Fruit fly (Drosophila melanogaster) ovary, adult (tissue): Measurements from ENCODE around the gene CG2983.

Source experiments
- CG17801 ChIP-seq: fragments of 200-800 bp; optimal IDR thresholded peaks from 2 replicates; lab custom pipeline; 2019; ENCODE audit warnings: missing biosample characterization, mild to moderate bottlenecking, missing genetic modification characterization, moderate library complexity; ENCODE audit not compliant: partially characterized antibody

CG2983 gene

DNA sequence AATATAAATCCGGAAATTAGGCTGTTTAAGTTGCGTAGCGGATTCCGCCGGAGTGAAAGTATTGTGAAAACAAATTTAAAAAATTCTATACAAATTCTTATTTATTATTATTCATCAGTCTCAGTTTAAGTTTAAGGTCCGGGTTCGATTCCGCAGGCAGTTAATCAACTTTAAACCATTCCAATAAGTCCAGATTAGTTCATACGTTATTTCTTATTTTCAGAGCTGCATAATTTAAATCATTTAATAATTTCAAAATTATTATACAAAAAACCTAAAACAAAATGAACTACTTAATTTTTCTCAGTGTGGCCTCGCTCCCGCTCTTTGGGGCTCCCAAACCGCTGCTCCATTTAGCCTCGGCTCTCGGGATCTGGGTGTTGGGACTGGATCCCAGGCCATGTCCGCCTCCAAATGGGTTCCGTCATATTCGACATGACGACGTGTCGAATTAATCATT lies 17.1 kb upstream of the CG2983 start:
- TF ChIP-seq CG17801 = peak; percentile 49

DNA sequence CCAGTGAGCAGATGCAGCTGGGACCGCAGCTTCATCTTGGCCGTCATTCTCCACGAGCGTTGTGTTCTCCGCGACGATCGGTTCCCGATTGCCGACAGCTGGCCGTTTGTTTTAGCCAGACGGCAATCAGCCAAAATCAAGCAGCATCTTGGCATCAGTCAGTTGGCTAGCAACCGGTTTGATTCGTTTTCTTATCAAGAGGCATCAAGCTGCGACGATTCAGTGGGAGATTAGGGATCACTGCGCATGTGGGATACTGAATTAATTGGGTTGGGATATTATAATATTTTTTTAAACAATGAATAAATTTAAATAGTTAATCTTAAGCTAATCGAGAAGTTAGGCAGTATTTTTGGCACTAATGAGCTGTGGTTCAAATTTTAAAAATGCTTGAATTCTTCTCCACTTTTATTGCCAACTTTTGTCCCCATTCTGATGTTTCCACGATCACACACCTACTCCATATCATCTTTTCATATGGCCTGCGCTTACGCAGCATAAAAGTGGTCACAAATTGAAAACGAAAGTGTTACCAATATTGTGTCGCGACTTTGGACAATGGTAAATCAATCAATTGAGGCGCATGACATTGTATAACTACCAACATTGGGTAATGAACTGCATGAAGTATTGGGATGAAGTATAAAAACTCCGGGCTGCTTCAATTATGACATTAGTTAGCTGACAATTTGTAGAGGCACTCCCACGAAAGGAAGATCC lies 9.5 kb upstream of the CG2983 start, which contains the start of the genes CG3119 and Cpr23B:
Gene CG3119, minus strand, starts transcription at position 92 of the 720 bp plus-strand sequence.
Gene Cpr23B, plus strand, starts transcription at position 670 of the 720 bp plus-strand sequence.
- TF ChIP-seq CG17801 = no peak

DNA sequence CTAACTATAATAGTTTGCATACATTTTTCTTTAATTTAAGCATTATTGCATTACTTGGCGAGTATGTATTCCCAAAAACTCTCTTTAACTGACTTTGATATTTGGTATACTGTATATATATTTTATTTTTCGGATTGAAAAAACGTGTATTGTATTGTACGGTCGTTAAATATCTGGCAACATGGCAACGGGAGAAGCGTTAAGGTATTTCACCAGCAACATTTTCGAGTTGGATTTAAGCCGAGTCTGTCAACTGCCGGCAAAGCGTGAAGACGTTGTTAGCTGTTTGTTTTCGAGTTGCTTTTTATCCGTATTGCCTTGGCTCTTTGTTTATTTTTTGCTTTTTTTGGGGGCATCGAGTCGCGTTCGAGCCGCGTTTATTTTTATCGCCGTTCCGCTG lies 7.6 kb upstream of the CG2983 start, which contains the start of gene CG2975:
Gene CG2975, plus strand, starts transcription at position 275 of the 400 bp plus-strand sequence.
- no peak for TF ChIP-seq CG17801

DNA sequence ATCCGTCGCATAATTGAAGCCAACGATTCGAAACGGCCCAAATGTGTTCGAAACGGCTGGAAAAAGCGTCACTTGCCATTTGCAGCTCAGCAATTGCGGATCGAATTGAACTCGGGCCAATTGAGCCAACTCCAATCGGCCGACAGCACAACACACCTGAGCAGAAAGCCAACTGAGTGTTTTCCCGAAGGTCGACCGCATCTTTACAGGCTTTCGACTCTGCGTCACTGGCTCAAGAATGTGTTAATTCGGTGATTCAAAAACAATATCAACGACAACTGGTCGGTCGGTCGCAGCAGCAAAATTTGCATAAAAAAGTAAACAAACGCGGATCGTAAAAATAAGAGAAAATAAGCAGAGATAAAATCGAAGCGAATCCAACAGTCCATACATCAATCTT lies 7.1 kb upstream of the CG2983 start:
- no peak for TF ChIP-seq CG17801

DNA sequence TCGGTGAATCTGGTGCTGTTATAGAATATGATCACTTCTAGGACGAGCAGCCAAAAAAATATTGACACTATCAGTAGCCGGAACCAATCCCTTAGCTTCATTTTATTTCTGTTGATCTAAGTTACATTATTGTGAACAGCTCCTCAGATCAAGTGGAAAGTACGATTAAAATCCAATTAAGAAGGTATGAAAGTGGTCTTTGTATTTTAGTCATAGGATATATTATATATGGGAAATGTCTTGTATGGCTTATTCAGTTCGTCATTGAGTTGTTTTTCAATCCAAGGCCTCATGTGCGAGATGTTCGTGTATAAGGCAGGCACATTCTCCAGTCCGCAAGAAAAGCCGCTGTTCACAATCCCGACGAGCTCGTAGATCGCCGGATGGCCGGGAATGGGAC lies 3.0 kb upstream of the CG2983 start, which contains the start of gene CG18558:
Gene CG18558, minus strand, starts transcription at position 101 of the 400 bp plus-strand sequence.
- TF ChIP-seq CG17801 = no peak

DNA sequence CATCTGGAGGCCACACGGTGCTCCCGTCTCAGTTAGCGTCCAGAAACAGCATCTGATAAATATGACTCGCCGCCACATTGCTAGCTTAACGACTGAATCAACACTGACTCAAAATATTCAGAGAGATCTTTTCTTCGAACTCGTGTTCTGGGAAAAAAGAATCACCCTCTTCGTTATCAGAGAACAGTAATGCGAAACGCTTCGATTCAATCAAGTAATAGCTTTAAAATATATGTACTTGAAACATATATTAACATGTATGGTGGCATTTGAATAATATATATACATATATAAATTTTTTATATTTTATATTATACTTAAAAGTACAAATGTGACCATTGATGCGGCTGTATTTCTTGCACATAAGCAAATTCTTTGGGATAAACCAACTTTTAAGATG lies 1.8 kb upstream of the CG2983 start, which contains the start of gene CG18557:
Gene CG18557, minus strand, starts transcription at position 101 of the 400 bp plus-strand sequence.
- no peak for TF ChIP-seq CG17801

DNA sequence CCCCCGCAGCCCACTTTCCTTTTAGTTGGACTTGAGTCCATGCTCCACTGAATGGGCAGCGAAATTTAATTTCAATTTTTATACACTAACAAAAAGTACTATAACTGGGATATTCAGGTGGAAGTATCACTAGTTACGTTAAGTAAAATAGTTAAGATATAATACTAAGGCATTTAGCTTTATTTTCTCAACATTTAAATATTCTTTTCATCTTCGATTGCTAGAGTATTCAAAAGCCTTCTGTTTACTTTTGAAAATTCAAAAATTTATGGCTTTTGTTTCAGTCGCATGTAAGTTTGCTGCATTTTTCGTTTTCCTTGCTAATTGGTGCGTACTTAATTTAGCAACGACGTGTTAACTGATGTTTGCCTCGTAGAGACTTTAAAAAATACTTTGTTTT lies 4.2 kb downstream of the CG2983 start:
- TF ChIP-seq CG17801 = no peak

DNA sequence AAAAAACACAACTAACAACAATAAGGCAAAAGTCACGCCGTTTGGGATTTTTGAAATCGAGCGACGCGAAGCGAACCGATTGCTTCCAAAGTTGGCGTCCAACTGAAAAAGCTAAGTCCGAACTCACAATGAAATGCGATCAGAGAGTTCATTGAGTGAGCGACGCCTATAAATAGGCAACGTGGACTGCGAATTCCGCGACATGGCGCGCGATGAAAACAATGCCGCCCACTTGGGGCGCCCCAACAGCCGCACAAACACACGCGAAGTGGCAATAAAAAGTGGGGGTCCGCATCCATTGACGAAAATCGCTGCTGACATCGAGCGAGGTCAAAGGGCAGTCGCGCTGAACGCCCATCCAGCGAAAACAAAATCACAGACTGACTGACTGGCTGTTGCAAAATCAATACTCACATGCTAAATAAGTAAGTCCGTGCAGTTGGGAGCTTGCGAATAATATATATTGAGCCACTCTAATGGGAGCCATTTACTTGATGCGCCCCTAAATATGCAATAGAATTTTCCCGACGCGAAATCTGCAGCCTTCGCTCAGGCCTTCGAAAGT lies 7.9 kb downstream of the CG2983 start:
- no peak for TF ChIP-seq CG17801

DNA sequence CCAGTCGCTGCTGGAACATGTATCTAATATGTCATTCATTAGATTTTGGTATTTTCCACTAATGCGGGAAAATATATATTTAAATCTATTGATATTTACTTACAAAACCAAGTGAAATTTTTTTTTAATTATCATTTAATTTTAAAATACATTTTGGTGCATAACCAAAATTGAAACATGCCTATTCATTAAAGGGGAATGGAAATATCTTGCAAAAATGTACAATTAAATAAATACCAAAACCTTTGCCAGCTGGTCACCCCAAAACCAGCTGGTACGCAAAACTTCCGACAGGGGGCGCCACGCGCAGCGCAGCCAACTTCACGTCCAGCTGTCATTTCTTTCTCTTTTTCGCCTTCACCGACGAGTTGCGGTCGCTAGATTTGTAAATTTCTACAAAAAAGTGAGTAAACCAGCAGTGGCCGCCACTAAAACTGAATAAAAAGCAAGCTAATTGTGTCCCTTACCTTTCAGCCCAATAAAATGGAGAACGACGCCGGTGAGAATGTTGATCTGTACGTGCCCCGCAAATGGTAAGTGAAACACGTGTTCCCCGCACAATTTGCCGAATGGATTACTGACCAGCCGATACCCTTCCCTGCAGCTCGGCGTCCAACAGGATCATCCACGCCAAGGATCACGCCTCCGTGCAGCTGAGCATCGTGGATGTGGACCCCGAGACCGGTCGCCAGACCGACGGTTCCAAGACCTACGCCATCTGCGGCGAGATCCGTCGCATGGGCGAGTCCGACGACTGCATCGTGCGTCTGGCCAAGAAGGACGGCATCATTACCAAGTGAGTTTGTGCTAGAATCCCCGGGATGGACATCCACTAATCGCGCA lies 8.6 kb downstream of the CG2983 start, which contains the start of the genes CG3104 and RpS21:
Gene CG3104, minus strand, starts transcription at position 6 of the 843 bp plus-strand sequence.
Gene RpS21, plus strand, starts transcription at position 298 of the 843 bp plus-strand sequence.
- TF ChIP-seq CG17801 = peak; percentile 74

DNA sequence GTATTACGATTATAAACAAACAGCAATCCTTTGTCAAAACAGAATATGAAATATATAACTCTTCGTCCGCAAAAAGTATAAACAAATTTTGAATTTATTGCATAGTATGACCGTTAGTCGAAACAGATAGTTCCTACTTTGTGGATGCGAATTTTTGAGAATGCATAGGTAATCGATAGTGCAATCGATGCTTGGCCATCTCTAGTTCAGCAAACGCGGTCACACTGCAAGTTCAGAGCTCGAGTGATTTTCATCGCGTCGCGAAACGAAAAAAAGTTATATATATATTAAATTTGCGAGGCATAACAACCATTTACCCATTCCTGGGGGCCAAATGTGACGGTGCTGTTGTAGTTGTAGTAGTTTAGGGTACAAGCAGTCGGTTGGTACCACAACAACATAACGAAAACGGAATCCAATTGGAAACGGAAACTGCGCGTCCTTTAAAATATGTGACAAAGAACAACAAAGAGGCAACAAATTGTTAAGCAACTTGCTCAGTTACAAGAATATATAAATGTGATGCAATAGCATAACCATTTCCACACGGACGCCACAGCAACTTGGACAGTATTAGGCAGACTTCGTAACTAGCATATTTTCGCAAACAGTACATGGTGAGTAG lies 9.6 kb downstream of the CG2983 start, which contains the start of gene CG2991:
Gene CG2991, plus strand, starts transcription at position 205 of the 625 bp plus-strand sequence.
- TF ChIP-seq CG17801 = peak; percentile 56

DNA sequence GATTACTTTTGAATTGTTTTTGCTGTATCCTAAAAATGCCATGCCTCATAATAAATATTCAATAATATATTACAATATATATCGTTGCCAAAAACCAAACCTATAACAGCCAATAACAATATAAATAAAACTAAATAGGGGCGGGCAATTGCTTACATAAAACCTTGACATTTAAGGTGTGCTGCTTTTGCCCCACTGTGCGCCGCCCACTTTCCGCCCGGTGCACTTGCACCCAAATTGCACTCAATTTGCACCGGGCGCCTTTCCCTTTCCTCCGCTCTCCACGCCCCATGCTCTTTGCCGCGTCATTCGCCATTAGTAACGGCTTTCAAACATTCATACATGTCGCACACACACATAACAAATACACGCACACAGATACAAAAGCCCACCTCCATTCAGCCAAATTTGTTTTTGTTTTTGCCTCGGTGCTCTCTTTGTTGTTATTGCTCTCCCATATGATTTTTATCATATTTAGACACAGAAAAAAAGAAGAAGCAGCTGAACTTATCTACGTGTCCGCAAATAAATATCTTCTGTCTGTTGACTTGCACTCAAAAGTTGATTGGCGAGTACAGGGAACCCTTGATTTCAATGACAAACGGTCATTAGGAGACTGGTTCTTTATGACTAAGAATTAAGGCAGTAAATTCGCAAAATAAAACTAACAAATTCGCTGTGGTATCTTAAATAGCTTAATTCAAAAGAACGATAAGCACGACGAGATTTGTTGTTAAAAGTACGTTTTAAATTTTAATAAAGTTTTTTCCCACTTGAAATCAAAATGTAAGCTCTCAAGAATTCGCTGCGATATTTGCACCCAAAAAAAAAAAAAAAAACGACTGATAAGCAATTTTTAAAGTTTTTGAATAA lies 10.7 kb downstream of the CG2983 start:
- peak; percentile 67 for TF ChIP-seq CG17801

DNA sequence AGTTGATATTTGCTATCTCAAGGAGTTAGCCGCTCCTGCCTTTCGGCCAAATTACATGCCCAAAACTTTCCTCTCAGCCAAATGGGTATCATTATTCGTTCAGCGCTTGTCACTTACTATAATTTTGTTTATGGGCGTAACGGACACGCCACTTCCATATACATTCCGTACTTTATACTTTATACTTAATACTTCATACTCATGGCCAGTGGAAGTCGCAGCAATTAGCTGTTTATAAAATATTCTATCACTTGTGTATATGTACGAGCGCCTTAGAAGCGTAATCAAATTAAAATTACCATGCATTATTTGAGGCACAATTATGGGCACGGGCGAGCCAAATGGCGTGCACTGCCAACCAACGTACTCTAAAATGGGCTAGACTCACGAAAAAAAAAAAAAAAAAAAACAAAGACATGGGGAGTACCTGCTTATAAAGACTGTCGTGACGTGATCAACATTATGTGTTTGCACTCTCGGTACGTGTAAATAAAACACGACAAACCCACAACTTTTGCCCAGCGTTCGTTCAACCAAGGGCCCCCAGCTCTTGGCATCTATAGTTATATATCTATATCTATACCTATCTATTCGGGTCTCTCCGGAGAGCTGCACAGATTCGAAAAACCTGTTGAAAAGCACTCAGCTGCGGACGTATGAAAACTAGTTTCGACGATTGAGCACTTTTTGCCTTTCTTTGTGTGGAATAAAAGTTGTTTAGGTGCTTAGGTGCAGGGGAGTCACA lies 13.9 kb downstream of the CG2983 start:
- TF ChIP-seq CG17801 = no peak

DNA sequence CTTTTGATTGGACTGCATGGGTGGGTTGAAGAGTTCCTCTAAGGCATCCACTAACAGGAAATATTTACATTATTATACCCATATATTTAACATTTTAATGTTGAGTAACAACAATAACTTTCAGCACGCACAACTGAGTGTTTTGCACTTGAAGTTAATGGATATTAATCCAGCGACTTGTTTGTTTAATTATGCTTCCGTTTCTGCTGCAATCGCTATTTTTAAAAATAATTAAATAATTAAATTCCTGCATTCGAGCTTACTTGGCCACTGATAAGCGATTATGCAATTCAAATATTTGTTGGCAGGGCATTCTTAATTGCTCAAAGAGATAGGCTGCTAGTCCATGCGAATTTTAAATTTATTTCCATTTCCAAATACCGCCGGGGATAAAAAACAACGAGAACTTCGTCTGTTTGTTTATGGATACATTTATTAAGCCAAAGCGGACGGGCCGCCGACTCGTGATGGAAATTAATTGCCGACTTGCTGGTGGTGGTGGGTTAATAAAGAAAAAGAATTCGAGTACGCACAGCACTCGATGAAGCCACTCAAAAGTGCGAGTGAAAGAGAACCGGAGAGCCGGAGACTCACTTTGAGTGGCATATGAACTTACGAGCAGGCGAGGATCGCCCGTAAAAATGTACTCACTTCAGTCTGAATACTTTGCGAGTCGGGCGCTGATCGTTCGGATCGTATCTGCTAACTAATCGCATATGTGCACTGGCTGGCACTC lies 14.6 kb downstream of the CG2983 start:
- TF ChIP-seq CG17801 = peak; percentile 29

DNA sequence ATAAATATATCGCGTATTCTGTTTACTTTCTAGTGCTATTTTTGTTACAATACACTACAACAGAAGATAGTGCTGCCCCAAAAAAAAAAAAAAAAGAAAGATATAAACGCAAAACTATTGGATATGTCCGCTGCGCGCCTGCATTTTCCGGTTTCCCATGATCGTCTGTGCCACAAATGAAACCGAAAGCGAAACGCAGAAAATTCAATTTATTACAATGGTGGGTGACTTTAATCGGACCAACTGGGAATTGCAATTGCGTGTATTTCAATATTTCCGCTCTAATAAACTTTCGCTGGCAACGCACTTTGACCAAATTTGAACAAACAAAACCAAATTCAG lies 15.2 kb downstream of the CG2983 start:
- TF ChIP-seq CG17801 = no peak
